Worm (Caenorhabditis elegans) whole organism, young adult: ENCODE data around the gene bath-39.

ENCODE experiments used
- F22D6.2 ChIP-seq: sonication (generic microtip); optimal IDR thresholded peaks from 2 replicates; lab custom pipeline; 2016; ENCODE audit warnings: mild to moderate bottlenecking, missing genetic modification characterization, missing compliant biosample characterization
- Y95B8A.8 ChIP-seq: fragments of 200-800 bp; sonication (Bioruptor generic); IDR thresholded peaks from 2 replicates; pipeline ENCODE4 v1.3.6; 2022; ENCODE audit warnings: missing genetic modification reagents, missing genetic modification characterization, missing compliant biosample characterization
- ZK185.1 ChIP-seq: sonication (generic microtip); optimal IDR thresholded peaks from 2 replicates; lab custom pipeline; 2016; ENCODE audit warnings: mild to moderate bottlenecking, missing genetic modification characterization, missing compliant biosample characterization; ENCODE audit not compliant: poor library complexity, severe bottlenecking
- ama-1 ChIP-seq, 3 experiments: fragments of 150-350 bp in 1 of 3; sonication (generic microtip) in 2 of 3; optimal IDR thresholded peaks; 2 replicates each; lab custom pipeline; 2014 to 2018; ENCODE audit warnings: missing biosample characterization in 2 of 3, missing genetic modification characterization in 2 of 3, missing genetic modification reagents in 2 of 3
- bed-2 ChIP-seq: fragments of 200-800 bp; sonication (Bioruptor generic); IDR thresholded peaks from 2 replicates; pipeline ENCODE4 v1.3.6; 2022; ENCODE audit warnings: missing genetic modification reagents, missing genetic modification characterization, missing compliant biosample characterization
- ceh-40 ChIP-seq: fragments of 200-800 bp; sonication (Bioruptor generic); IDR thresholded peaks from 2 replicates; pipeline ENCODE4 v1.3.6; 2022; ENCODE audit warnings: missing genetic modification characterization, missing compliant biosample characterization
- die-1 ChIP-seq: sonication (generic microtip); optimal IDR thresholded peaks from 2 replicates; lab custom pipeline; 2016; ENCODE audit warnings: missing genotype, mild to moderate bottlenecking, missing genetic modification characterization, missing compliant biosample characterization
- dox-1 ChIP-seq: fragments of 200-800 bp; sonication (Bioruptor generic); IDR thresholded peaks from 2 replicates; pipeline ENCODE4 v1.3.6; 2022; ENCODE audit warnings: missing genetic modification reagents, missing genetic modification characterization, missing compliant biosample characterization
- fkh-3 ChIP-seq: sonication (generic microtip); optimal IDR thresholded peaks from 2 replicates; lab custom pipeline; 2016; ENCODE audit warnings: mild to moderate bottlenecking, missing genetic modification characterization, missing compliant biosample characterization
- snpc-1.1 ChIP-seq: sonication (generic microtip); optimal IDR thresholded peaks from 2 replicates; lab custom pipeline; 2017; ENCODE audit warnings: missing genetic modification characterization, mild to moderate bottlenecking, missing compliant biosample characterization, antibody characterized with exemption, moderate library complexity, missing genotype, missing genetic modification reagents; ENCODE audit not compliant: insufficient read depth
- snpc-4 ChIP-seq, 5 experiments: fragments of 150-350 bp in 1 of 5; sonication (generic microtip) in 4 of 5; optimal IDR thresholded peaks; 2 replicates each; lab custom pipeline; 2014 to 2018; ENCODE audit warnings: missing genetic modification characterization in 5 of 5, missing biosample characterization in 3 of 5, antibody characterized with exemption in 2 of 5, mild to moderate bottlenecking in 2 of 5, missing compliant biosample characterization in 2 of 5, missing genotype in 2 of 5, moderate library complexity in 2 of 5, missing genetic modification reagents in 1 of 5
- unc-62 ChIP-seq: fragments of 150-350 bp; optimal IDR thresholded peaks from 2 replicates; lab custom pipeline; 2014; ENCODE audit warnings: missing biosample characterization, missing genetic modification reagents, missing genetic modification characterization
- ztf-18 ChIP-seq: sonication (generic microtip); optimal IDR thresholded peaks from 2 replicates; lab custom pipeline; 2016; ENCODE audit warnings: missing genotype, mild to moderate bottlenecking, missing genetic modification characterization, missing compliant biosample characterization

ce11 chrV:13499227-13499626, 40.0 kb downstream of the bath-39 start:
- no peak for TF ChIP-seq ceh-40 (GFP tag; lab: Robert Waterston, UW)
- TF ChIP-seq ztf-18 (tag; lab: Kevin White, UChicago): no peak
- TF ChIP-seq F22D6.2 (tag; lab: Kevin White, UChicago): no peak
- TF ChIP-seq ama-1 (optimal IDR thresholded peaks at IDR 0.05; lab: Kevin White, UChicago): no peak
- TF ChIP-seq ama-1 (GFP tag; optimal IDR thresholded peaks at IDR 0.05; lab: Kevin White, UChicago): no peak
- no peak for TF ChIP-seq Y95B8A.8 (GFP tag; lab: Robert Waterston, UW)
- TF ChIP-seq fkh-3 (tag; lab: Kevin White, UChicago): no peak
- TF ChIP-seq unc-62 (GFP tag; lab: Kevin White, UChicago): no peak
- no peak for TF ChIP-seq dox-1 (GFP tag; lab: Robert Waterston, UW)
- no peak for TF ChIP-seq bed-2 (GFP tag; lab: Robert Waterston, UW)
- TF ChIP-seq die-1: no peak
- no peak for TF ChIP-seq snpc-1.1
- no peak for TF ChIP-seq snpc-4 (GFP tag; optimal IDR thresholded peaks at IDR 0.05; lab: Kevin White, UChicago)
- TF ChIP-seq snpc-4 (tag; optimal IDR thresholded peaks at IDR 0.05; lab: Kevin White, UChicago): no peak
- TF ChIP-seq ZK185.1 (tag; lab: Kevin White, UChicago): no peak
